Fruit fly (Drosophila melanogaster) whole organism, embryonic: ENCODE results near the gene Sil1.

Source experiments
- Bteb2 ChIP-seq: fragments of 200-800 bp; sonication (Bioruptor generic); optimal IDR thresholded peaks from 2 replicates; lab custom pipeline; 2016; ENCODE audit warnings: missing biosample characterization, missing genetic modification characterization
- C15 ChIP-seq: fragments of 200-800 bp; sonication (Bioruptor generic); IDR thresholded peaks from 3 replicates; pipeline ENCODE4 v1.3.6; 2022; ENCODE audit warnings: missing biosample characterization, missing genetic modification characterization
- CG1024 ChIP-seq: fragments of 200-800 bp; sonication (Bioruptor generic); IDR thresholded peaks from 2 replicates; pipeline ENCODE4 v1.3.6; 2022; ENCODE audit warnings: missing biosample characterization, missing genetic modification characterization
- CG10654 ChIP-seq: fragments of 200-800 bp; sonication (Bioruptor generic); optimal IDR thresholded peaks from 2 replicates; lab custom pipeline; 2016; ENCODE audit warnings: missing biosample characterization, missing genetic modification characterization
- CG11093 ChIP-seq: fragments of 200-800 bp; sonication (Bioruptor generic); IDR thresholded peaks from 3 replicates; pipeline ENCODE4 v1.3.6; 2022; ENCODE audit warnings: missing biosample characterization, missing genetic modification characterization
- CG11504 ChIP-seq: fragments of 200-800 bp; sonication (Bioruptor generic); optimal IDR thresholded peaks from 3 replicates; lab custom pipeline; 2019; ENCODE audit warnings: missing biosample characterization, mild to moderate bottlenecking, missing genetic modification characterization, moderate library complexity
- CG13123 ChIP-seq: fragments of 200-800 bp; sonication (Bioruptor generic); optimal IDR thresholded peaks from 2 replicates; lab custom pipeline; 2016; ENCODE audit warnings: missing biosample characterization, missing genetic modification characterization
- CG13296 ChIP-seq: fragments of 200-800 bp; sonication (Bioruptor generic); optimal IDR thresholded peaks from 3 replicates; lab custom pipeline; 2018; ENCODE audit warnings: missing biosample characterization, mild to moderate bottlenecking, missing genetic modification characterization
- CG1529 ChIP-seq: fragments of 200-800 bp; sonication (Bioruptor generic); optimal IDR thresholded peaks from 3 replicates; lab custom pipeline; 2018; ENCODE audit warnings: missing biosample characterization, missing genetic modification characterization
- CG15479 ChIP-seq: fragments of 200-800 bp; sonication (Bioruptor generic); optimal IDR thresholded peaks from 3 replicates; lab custom pipeline; 2019; ENCODE audit warnings: missing biosample characterization, mild to moderate bottlenecking, missing genetic modification characterization, moderate library complexity
- CG15601 ChIP-seq: fragments of 200-800 bp; sonication (Bioruptor generic); optimal IDR thresholded peaks from 3 replicates; lab custom pipeline; 2019; ENCODE audit warnings: missing biosample characterization, mild to moderate bottlenecking, missing genetic modification characterization, moderate library complexity
- CG15696 ChIP-seq: fragments of 200-800 bp; sonication (Bioruptor generic); optimal IDR thresholded peaks from 2 replicates; lab custom pipeline; 2019; ENCODE audit warnings: missing biosample characterization, mild to moderate bottlenecking, missing genetic modification characterization, moderate library complexity
- CG18262 ChIP-seq: fragments of 200-800 bp; optimal IDR thresholded peaks from 3 replicates; lab custom pipeline; 2019; ENCODE audit warnings: missing biosample characterization, mild to moderate bottlenecking, missing genetic modification characterization, moderate library complexity
- CG2712 ChIP-seq: fragments of 200-800 bp; optimal IDR thresholded peaks from 3 replicates; lab custom pipeline; 2019; ENCODE audit warnings: missing biosample characterization, mild to moderate bottlenecking, missing genetic modification characterization, moderate library complexity
- CG34224 ChIP-seq: fragments of 200-800 bp; sonication (Bioruptor generic); IDR thresholded peaks from 3 replicates; pipeline ENCODE4 v1.3.6; 2022; ENCODE audit warnings: missing biosample characterization, missing genetic modification characterization; ENCODE audit not compliant: partially characterized antibody
- CG4360 ChIP-seq: fragments of 200-800 bp; sonication (Bioruptor generic); IDR thresholded peaks from 2 replicates; pipeline ENCODE4 v1.3.6; 2022; ENCODE audit warnings: missing biosample characterization, missing genetic modification characterization
- CG43689 ChIP-seq: fragments of 200-800 bp; sonication (Bioruptor generic); IDR thresholded peaks from 2 replicates; pipeline ENCODE4 v1.3.6; 2022; ENCODE audit warnings: missing biosample characterization, missing genetic modification characterization
- CG8478 ChIP-seq: fragments of >200 bp; optimal IDR thresholded peaks from 2 replicates; lab custom pipeline; 2018
- D ChIP-seq, 2 experiments: fragments of 200-800 bp in 1 of 2; fragments of >200 bp in 1 of 2; sonication (Bioruptor generic) in 1 of 2; optimal IDR thresholded peaks; 2 replicates in 1 of 2; 3 replicates in 1 of 2; lab custom pipeline; 2017; ENCODE audit warnings: mild to moderate bottlenecking in 1 of 2, missing biosample characterization in 1 of 2, missing genetic modification characterization in 1 of 2, missing genetic modification reagents in 1 of 2
- Dad ChIP-seq: fragments of 200-800 bp; sonication (Bioruptor generic); optimal IDR thresholded peaks from 3 replicates; lab custom pipeline; 2016; ENCODE audit warnings: missing biosample characterization, missing genetic modification characterization
- Dp ChIP-seq: fragments of 200-800 bp; sonication (Bioruptor generic); optimal IDR thresholded peaks from 2 replicates; lab custom pipeline; 2018; ENCODE audit warnings: missing biosample characterization, mild to moderate bottlenecking, missing genetic modification characterization, moderate library complexity
- Drgx ChIP-seq: fragments of 200-800 bp; sonication (Bioruptor generic); IDR thresholded peaks from 2 replicates; pipeline ENCODE4 v1.3.6; 2022; ENCODE audit warnings: missing biosample characterization, missing genetic modification characterization
- Jarid2 ChIP-seq: fragments of 200-800 bp; sonication (Bioruptor generic); optimal IDR thresholded peaks from 3 replicates; lab custom pipeline; 2017; ENCODE audit warnings: mild to moderate bottlenecking, missing biosample characterization, missing genetic modification reagents, missing genetic modification characterization
- NC2β ChIP-seq: fragments of 200-800 bp; sonication (Bioruptor generic); optimal IDR thresholded peaks from 2 replicates; lab custom pipeline; 2016; ENCODE audit warnings: missing biosample characterization, missing genetic modification characterization
- NK7.1 ChIP-seq: fragments of 200-800 bp; sonication (Bioruptor generic); optimal IDR thresholded peaks from 3 replicates; lab custom pipeline; 2016; ENCODE audit warnings: missing biosample characterization, missing genetic modification characterization
- Nf-YB ChIP-seq: fragments of 200-800 bp; sonication (Bioruptor generic); optimal IDR thresholded peaks from 3 replicates; lab custom pipeline; 2019; ENCODE audit warnings: missing biosample characterization, mild to moderate bottlenecking, missing genetic modification characterization, moderate library complexity
- Rx ChIP-seq: fragments of 200-800 bp; sonication (Bioruptor generic); IDR thresholded peaks from 2 replicates; pipeline ENCODE4 v1.3.6; 2022; ENCODE audit warnings: missing biosample characterization, missing genetic modification characterization
- Six4 ChIP-seq: fragments of 200-800 bp; sonication (Bioruptor generic); optimal IDR thresholded peaks from 2 replicates; lab custom pipeline; 2016; ENCODE audit warnings: missing biosample characterization, missing genetic modification characterization
- Stat92E ChIP-seq, 3 experiments: fragments of >200 bp in 2 of 3; fragments of 200-800 bp in 1 of 3; sonication (Bioruptor generic) in 1 of 3; optimal IDR thresholded peaks; 2 replicates each; lab custom pipeline; 2017 to 2019; ENCODE audit warnings: missing biosample characterization in 3 of 3, missing genetic modification characterization in 3 of 3, mild to moderate bottlenecking in 1 of 3, moderate library complexity in 1 of 3
- cwo ChIP-seq: fragments of 200-800 bp; sonication (Bioruptor generic); optimal IDR thresholded peaks from 3 replicates; lab custom pipeline; 2017; ENCODE audit warnings: missing biosample characterization, missing genetic modification characterization, mild to moderate bottlenecking, moderate library complexity, missing genetic modification reagents
- dysf ChIP-seq: fragments of 200-800 bp; sonication (Bioruptor generic); IDR thresholded peaks from 3 replicates; pipeline ENCODE4 v1.3.6; 2022; ENCODE audit warnings: missing biosample characterization, missing genetic modification characterization
- ewg ChIP-seq: fragments of 200-800 bp; sonication (Bioruptor generic); optimal IDR thresholded peaks from 3 replicates; lab custom pipeline; 2017; ENCODE audit warnings: mild to moderate bottlenecking, missing biosample characterization, missing genetic modification reagents, missing genetic modification characterization
- exex ChIP-seq: fragments of 200-800 bp; sonication (Bioruptor generic); optimal IDR thresholded peaks from 4 replicates; lab custom pipeline; 2018; ENCODE audit warnings: missing biosample characterization, mild to moderate bottlenecking, missing genetic modification characterization, moderate library complexity
- eyg ChIP-seq: fragments of 200-800 bp; sonication (Bioruptor generic); optimal IDR thresholded peaks from 3 replicates; lab custom pipeline; 2016; ENCODE audit warnings: missing biosample characterization, missing genetic modification characterization
- fd64A ChIP-seq: fragments of 200-800 bp; sonication (Bioruptor generic); optimal IDR thresholded peaks from 3 replicates; lab custom pipeline; 2018; ENCODE audit warnings: missing biosample characterization, mild to moderate bottlenecking, missing genetic modification characterization
- gcm ChIP-seq: fragments of 200-800 bp; sonication (Bioruptor generic); optimal IDR thresholded peaks from 2 replicates; lab custom pipeline; 2019; ENCODE audit warnings: missing biosample characterization, mild to moderate bottlenecking, missing genetic modification characterization, moderate library complexity
- hkb ChIP-seq, 2 experiments: fragments of 200-800 bp in 1 of 2; fragments of >200 bp in 1 of 2; sonication (Bioruptor generic) in 1 of 2; IDR thresholded peaks in 1 of 2; optimal IDR thresholded peaks in 1 of 2; 2 replicates each; pipeline versions ENCODE4 v1.3.6 to Lab custom; 2017 to 2022; ENCODE audit warnings: missing biosample characterization in 1 of 2, missing genetic modification characterization in 1 of 2
- inv ChIP-seq: fragments of 200-800 bp; sonication (Bioruptor generic); IDR thresholded peaks from 2 replicates; pipeline ENCODE4 v1.3.6; 2022; ENCODE audit warnings: missing biosample characterization, missing genetic modification characterization; ENCODE audit not compliant: partially characterized antibody
- kni ChIP-seq: fragments of 200-800 bp; sonication (Bioruptor generic); optimal IDR thresholded peaks from 3 replicates; lab custom pipeline; 2017; ENCODE audit warnings: mild to moderate bottlenecking, missing biosample characterization, missing genetic modification reagents, missing genetic modification characterization
- lola ChIP-seq, 3 experiments: fragments of >200 bp in 2 of 3; fragments of 200-800 bp in 1 of 3; sonication (Bioruptor generic) in 1 of 3; optimal IDR thresholded peaks; 2 replicates each; lab custom pipeline; 2017 to 2019; ENCODE audit warnings: missing biosample characterization in 3 of 3, missing genetic modification characterization in 3 of 3, mild to moderate bottlenecking in 1 of 3, moderate library complexity in 1 of 3
- mam ChIP-seq: fragments of 200-800 bp; sonication (Bioruptor generic); optimal IDR thresholded peaks from 3 replicates; lab custom pipeline; 2016; ENCODE audit warnings: missing biosample characterization, missing genetic modification characterization
- nerfin-2 ChIP-seq: fragments of 200-800 bp; sonication (Bioruptor generic); IDR thresholded peaks from 2 replicates; pipeline ENCODE4 v1.3.6; 2022; ENCODE audit warnings: missing biosample characterization, missing genetic modification characterization; ENCODE audit not compliant: partially characterized antibody
- nmo ChIP-seq: fragments of 200-800 bp; sonication (Bioruptor generic); optimal IDR thresholded peaks from 2 replicates; lab custom pipeline; 2018; ENCODE audit warnings: missing biosample characterization, mild to moderate bottlenecking, missing genetic modification characterization, moderate library complexity
- onecut ChIP-seq: fragments of 200-800 bp; sonication (Bioruptor generic); IDR thresholded peaks from 2 replicates; pipeline ENCODE4 v1.3.6; 2022; ENCODE audit warnings: missing biosample characterization, missing genetic modification characterization
- seq ChIP-seq: fragments of 200-800 bp; sonication (Bioruptor generic); IDR thresholded peaks from 2 replicates; pipeline ENCODE4 v1.3.6; 2022; ENCODE audit warnings: missing biosample characterization, missing genetic modification characterization
- tna ChIP-seq: fragments of 200-800 bp; sonication (Bioruptor generic); IDR thresholded peaks from 2 replicates; pipeline ENCODE4 v1.3.6; 2022; ENCODE audit warnings: missing biosample characterization, missing genetic modification characterization; ENCODE audit not compliant: partially characterized antibody
- usp ChIP-seq: fragments of >200 bp; optimal IDR thresholded peaks from 2 replicates; lab custom pipeline; 2017; ENCODE audit warnings: missing biosample characterization, missing genetic modification characterization
- wdn ChIP-seq: fragments of 200-800 bp; sonication (Bioruptor generic); IDR thresholded peaks from 2 replicates; pipeline ENCODE4 v1.3.6; 2022; ENCODE audit warnings: missing biosample characterization, missing genetic modification characterization

Sil1 gene

dm6 chr3R:25247379-25247869 lies 12.1 kb upstream of the Sil1 start, which contains the start of the genes RpS27 and Nup37 (continued):
- peak; percentile 94 for TF ChIP-seq CG2712 (tag; lab: Kevin White, UChicago)
- no peak for TF ChIP-seq hkb (optimal IDR thresholded peaks at IDR 0.05; lab: Kevin White, UChicago)
- TF ChIP-seq hkb (GFP tag; IDR thresholded peaks at IDR 0.05; lab: Robert Waterston, UW) = peak; percentile 94
- TF ChIP-seq Dp = peak; percentile 77
- peak; percentile 97 for TF ChIP-seq onecut (GFP tag; lab: Robert Waterston, UW)
- peak; percentile 75 for TF ChIP-seq Drgx
- no peak for TF ChIP-seq D (optimal IDR thresholded peaks at IDR 0.05; lab: Kevin White, UChicago)
- TF ChIP-seq D (GFP tag; optimal IDR thresholded peaks at IDR 0.05; lab: Kevin White, UChicago) = peak; percentile 96
- TF ChIP-seq CG18262 (tag; lab: Kevin White, UChicago) = peak; percentile 91
- peak; percentile 91 for TF ChIP-seq cwo (GFP tag; lab: Kevin White, UChicago)
- TF ChIP-seq kni (GFP tag; lab: Kevin White, UChicago) = peak; percentile 100
- peak; percentile 85 for TF ChIP-seq CG11093
- no peak for TF ChIP-seq inv
- peak; percentile 67 for TF ChIP-seq CG4360 (GFP tag; lab: Robert Waterston, UW)
- TF ChIP-seq Six4 (GFP tag; lab: Kevin White, UChicago) = peak; percentile 96
- TF ChIP-seq C15 (GFP tag; lab: Robert Waterston, UW) = peak; percentile 93
- TF ChIP-seq Dad = peak; percentile 99
- peak; percentile 99 for TF ChIP-seq eyg
- TF ChIP-seq Jarid2 = peak; percentile 94
- TF ChIP-seq CG8478 (lab: Kevin White, UChicago) = no peak
- peak; percentile 88 for TF ChIP-seq exex (tag; lab: Kevin White, UChicago)
- peak; percentile 98 for TF ChIP-seq CG13296 (GFP tag; lab: Kevin White, UChicago)
- peak; percentile 96 for TF ChIP-seq CG1529 (GFP tag; lab: Kevin White, UChicago)
- peak; percentile 89 for TF ChIP-seq seq (GFP tag; lab: Robert Waterston, UW)
- TF ChIP-seq usp (GFP tag; lab: Kevin White, UChicago) = no peak
- peak; percentile 81 for TF ChIP-seq CG15696 (tag; lab: Kevin White, UChicago)
- TF ChIP-seq wdn (GFP tag; lab: Robert Waterston, UW) = peak; percentile 94
- TF ChIP-seq CG13123 (GFP tag; lab: Kevin White, UChicago) = peak; percentile 100
- TF ChIP-seq mam (GFP tag; lab: Kevin White, UChicago) = peak; percentile 98
- TF ChIP-seq ewg (GFP tag; lab: Kevin White, UChicago) = peak; percentile 95
- TF ChIP-seq NC2β (GFP tag; lab: Kevin White, UChicago) = peak; percentile 100
- TF ChIP-seq CG10654 (GFP tag; lab: Kevin White, UChicago) = peak; percentile 99
- peak; percentile 99 for TF ChIP-seq NK7.1 (GFP tag; lab: Kevin White, UChicago)
- TF ChIP-seq Rx (GFP tag; lab: Robert Waterston, UW) = peak; percentile 98
- TF ChIP-seq CG1024 = peak; percentile 94
- TF ChIP-seq dysf (GFP tag; lab: Robert Waterston, UW) = peak; percentile 96
- peak; percentile 95 for TF ChIP-seq CG43689
- peak; percentile 75 for TF ChIP-seq CG15479 (GFP tag; lab: Kevin White, UChicago)
- peak; percentile 94 for TF ChIP-seq CG15601 (tag; lab: Kevin White, UChicago)
- peak in 1 of 3 experiments; percentile 82 for TF ChIP-seq Stat92E (GFP tag; optimal IDR thresholded peaks at IDR 0.05; lab: Kevin White, UChicago)
- TF ChIP-seq gcm = peak; percentile 95
- TF ChIP-seq Nf-YB = peak; percentile 84
- TF ChIP-seq nmo (GFP tag; lab: Kevin White, UChicago) = peak; percentile 97
- no peak for TF ChIP-seq nerfin-2
- no peak for TF ChIP-seq CG34224 (GFP tag; lab: Robert Waterston, UW)
- TF ChIP-seq fd64A = peak; percentile 98
- peak; percentile 97 for TF ChIP-seq Bteb2 (GFP tag; lab: Kevin White, UChicago)
- TF ChIP-seq CG11504 (tag; lab: Kevin White, UChicago) = peak; percentile 93
- TF ChIP-seq tna (GFP tag; lab: Robert Waterston, UW) = no peak
- peak in 1 of 3 experiments; percentile 83 for TF ChIP-seq lola (GFP tag; optimal IDR thresholded peaks at IDR 0.05; lab: Kevin White, UChicago)
